Fruit fly (Drosophila melanogaster) whole organism, adult: ENCODE data around the gene OtopLa.
A peak's percentile ranks its signal among the peaks of the same experiment; 100 is the strongest.

Experiments
- CG11617 ChIP-seq: fragments of 200-800 bp; sonication (Bioruptor generic); optimal IDR thresholded peaks from 2 replicates; lab custom pipeline; 2017; ENCODE audit warnings: mild to moderate bottlenecking, missing biosample characterization, missing genetic modification reagents, missing genetic modification characterization
- CG12768 ChIP-seq: fragments of 200-800 bp; sonication (Bioruptor generic); optimal IDR thresholded peaks from 2 replicates; lab custom pipeline; 2017; ENCODE audit warnings: missing biosample characterization, missing genetic modification characterization, mild to moderate bottlenecking, moderate library complexity, missing genetic modification reagents
- CG14711 ChIP-seq: fragments of 200-800 bp; sonication (Bioruptor generic); optimal IDR thresholded peaks from 2 replicates; lab custom pipeline; 2018; ENCODE audit warnings: missing biosample characterization, mild to moderate bottlenecking, missing genetic modification characterization, moderate library complexity
- CG1620 ChIP-seq: fragments of 200-800 bp; sonication (Bioruptor generic); optimal IDR thresholded peaks from 2 replicates; lab custom pipeline; 2016; ENCODE audit warnings: missing biosample characterization, missing genetic modification characterization
- CG33017 ChIP-seq: fragments of 200-800 bp; sonication (Bioruptor generic); optimal IDR thresholded peaks from 2 replicates; lab custom pipeline; 2018; ENCODE audit warnings: missing biosample characterization, mild to moderate bottlenecking, missing genetic modification characterization, moderate library complexity
- CG5204 ChIP-seq: fragments of 200-800 bp; sonication (Bioruptor generic); optimal IDR thresholded peaks from 2 replicates; lab custom pipeline; 2016; ENCODE audit warnings: missing biosample characterization, missing genetic modification characterization
- CG7045 ChIP-seq: fragments of 200-800 bp; sonication (Bioruptor generic); optimal IDR thresholded peaks from 2 replicates; lab custom pipeline; 2017; ENCODE audit warnings: missing biosample characterization, mild to moderate bottlenecking, missing genetic modification characterization
- CG7101 ChIP-seq: fragments of 200-800 bp; sonication (Bioruptor generic); optimal IDR thresholded peaks from 2 replicates; lab custom pipeline; 2018; ENCODE audit warnings: missing biosample characterization, mild to moderate bottlenecking, missing genetic modification characterization, moderate library complexity
- Clk ChIP-seq: fragments of 200-800 bp; sonication (Bioruptor generic); optimal IDR thresholded peaks from 2 replicates; lab custom pipeline; 2017; ENCODE audit warnings: missing biosample characterization, missing genetic modification characterization
- Crg-1 ChIP-seq: fragments of 200-800 bp; sonication (Bioruptor generic); optimal IDR thresholded peaks from 2 replicates; lab custom pipeline; 2016; ENCODE audit warnings: missing biosample characterization, missing genetic modification characterization
- Hr96 ChIP-seq: fragments of 200-800 bp; sonication (Bioruptor generic); optimal IDR thresholded peaks from 2 replicates; lab custom pipeline; 2016; ENCODE audit warnings: missing biosample characterization, missing genetic modification characterization
- Mnt ChIP-seq: fragments of 200-800 bp; sonication (Bioruptor generic); optimal IDR thresholded peaks from 2 replicates; lab custom pipeline; 2016; ENCODE audit warnings: missing biosample characterization, mild to moderate bottlenecking, missing genetic modification characterization
- bab1 ChIP-seq: fragments of 200-800 bp; sonication (Bioruptor generic); optimal IDR thresholded peaks from 3 replicates; lab custom pipeline; 2019; ENCODE audit warnings: missing biosample characterization, mild to moderate bottlenecking, missing genetic modification characterization, moderate library complexity
- cnc ChIP-seq, 2 experiments: fragments of >200 bp; optimal IDR thresholded peaks; 2 replicates each; lab custom pipeline; 2017
- kay ChIP-seq: fragments of 200-800 bp; sonication (Bioruptor generic); peaks from one replicate; lab custom pipeline; 2016; ENCODE audit warnings: missing biosample characterization, missing genetic modification characterization, borderline replicate concordance
- ovo ChIP-seq: fragments of 200-800 bp; sonication (Bioruptor generic); optimal IDR thresholded peaks from 2 replicates; lab custom pipeline; 2016; ENCODE audit warnings: missing biosample characterization, missing genetic modification characterization
- pad ChIP-seq: fragments of 200-800 bp; sonication (Bioruptor generic); optimal IDR thresholded peaks from 3 replicates; lab custom pipeline; 2017; ENCODE audit warnings: missing biosample characterization, missing genetic modification characterization, mild to moderate bottlenecking, moderate library complexity, missing genetic modification reagents
- tj ChIP-seq: fragments of 200-800 bp; sonication (Bioruptor generic); optimal IDR thresholded peaks from 3 replicates; lab custom pipeline; 2017; ENCODE audit warnings: missing biosample characterization, mild to moderate bottlenecking, missing genetic modification characterization, moderate library complexity
- toe ChIP-seq: fragments of 200-800 bp; sonication (Bioruptor generic); optimal IDR thresholded peaks from 2 replicates; lab custom pipeline; 2016; ENCODE audit warnings: missing biosample characterization, missing genetic modification characterization

The OtopLa gene

dm6 chrX:5587023-5587422 lies 61.3 kb downstream of the OtopLa start:
- TF ChIP-seq CG7101 (tag; lab: Kevin White, UChicago) (no peak), CG7045 (GFP tag; lab: Kevin White, UChicago) (no peak), CG11617 (GFP tag; lab: Kevin White, UChicago) (no peak), cnc (optimal IDR thresholded peaks at IDR 0.05; lab: Kevin White, UChicago) (no peak), pad (GFP tag; lab: Kevin White, UChicago) (no peak), CG12768 (no peak), kay (GFP tag; lab: Kevin White, UChicago) (no peak), CG5204 (no peak), CG1620 (no peak), ovo (no peak), Mnt (GFP tag; lab: Kevin White, UChicago) (no peak), CG33017 (no peak), CG14711 (tag; lab: Kevin White, UChicago) (no peak), bab1 (GFP tag; lab: Kevin White, UChicago) (no peak), Crg-1 (GFP tag; lab: Kevin White, UChicago) (no peak), Clk (GFP tag; lab: Kevin White, UChicago) (no peak), toe (GFP tag; lab: Kevin White, UChicago) (no peak), tj (GFP tag; lab: Kevin White, UChicago) (no peak), Hr96 (GFP tag; lab: Kevin White, UChicago) (no peak)

- peak; percentile 17 for TF ChIP-seq pad (GFP tag; lab: Kevin White, UChicago)
- no peak for TF ChIP-seq CG11617 (GFP tag; lab: Kevin White, UChicago)
These were observed 68.8 kb downstream of the OtopLa start for dm6 chrX:5579484-5579883.
